Worm (Caenorhabditis elegans) whole organism, L2 larva: ENCODE data around the gene C34F6.12.

ENCODE experiments used
- ZK546.5 ChIP-seq: sonication (generic microtip); optimal IDR thresholded peaks from 2 replicates; lab custom pipeline; 2017; ENCODE audit warnings: missing biosample characterization, missing genetic modification characterization
- ceh-16 ChIP-seq: fragments of 150-350 bp; optimal IDR thresholded peaks from 2 replicates; lab custom pipeline; 2014; ENCODE audit warnings: missing biosample characterization, missing genetic modification characterization
- elt-1 ChIP-seq: fragments of 150-350 bp; optimal IDR thresholded peaks from 2 replicates; lab custom pipeline; 2014; ENCODE audit warnings: missing biosample characterization, missing genetic modification characterization
- fos-1 ChIP-seq: fragments of 150-350 bp; optimal IDR thresholded peaks from 2 replicates; lab custom pipeline; 2014; ENCODE audit warnings: missing biosample characterization, missing genetic modification characterization
- lin-13 ChIP-seq: fragments of 150-350 bp; optimal IDR thresholded peaks from 2 replicates; lab custom pipeline; 2014; ENCODE audit warnings: missing biosample characterization, missing genetic modification reagents, missing genetic modification characterization
- lin-39 ChIP-seq: fragments of 150-350 bp; optimal IDR thresholded peaks from 2 replicates; lab custom pipeline; 2014; ENCODE audit warnings: missing biosample characterization, missing genetic modification reagents, missing genetic modification characterization
- mab-5 ChIP-seq: fragments of 150-350 bp; optimal IDR thresholded peaks from 2 replicates; lab custom pipeline; 2014; ENCODE audit warnings: missing biosample characterization, missing genetic modification characterization
- nhr-10 ChIP-seq: sonication (generic microtip); optimal IDR thresholded peaks from 2 replicates; lab custom pipeline; 2017; ENCODE audit warnings: missing biosample characterization, missing genetic modification characterization
- skn-1 ChIP-seq: sonication (generic microtip); optimal IDR thresholded peaks from 2 replicates; lab custom pipeline; 2017; ENCODE audit warnings: missing biosample characterization, missing genetic modification characterization
- ztf-11 ChIP-seq: sonication (generic microtip); optimal IDR thresholded peaks from 2 replicates; lab custom pipeline; 2017; ENCODE audit warnings: missing biosample characterization, missing genetic modification characterization

DNA sequence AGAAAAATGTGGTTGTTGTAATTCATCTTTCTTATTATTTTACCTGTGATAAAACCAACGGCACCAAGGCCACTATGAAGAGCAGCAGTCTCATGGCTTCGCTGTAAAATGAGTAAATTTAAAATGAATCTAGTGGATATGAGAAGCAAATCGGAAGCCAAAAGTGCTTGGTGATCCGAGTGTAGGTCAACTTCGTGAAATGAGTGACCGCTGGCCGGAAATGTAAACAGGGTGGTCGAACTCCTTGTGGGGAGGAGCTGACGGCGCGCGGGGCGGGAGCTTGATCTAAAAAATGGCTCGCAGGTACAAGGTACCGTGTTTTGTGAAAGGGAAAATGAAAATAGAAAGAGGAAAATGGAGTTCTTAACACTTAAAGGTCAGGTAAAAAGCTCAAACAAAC is 29.8 kb downstream of the C34F6.12 start, which contains the start of gene C34F6.1:
- TF ChIP-seq lin-13 (no peak), fos-1 (tag; lab: Kevin White, UChicago) (no peak), lin-39 (tag; lab: Kevin White, UChicago) (no peak), elt-1 (no peak), skn-1 (no peak), ztf-11 (tag; lab: Kevin White, UChicago) (no peak), nhr-10 (tag; lab: Kevin White, UChicago) (no peak), ZK546.5 (tag; lab: Kevin White, UChicago) (no peak), ceh-16 (tag; lab: Kevin White, UChicago) (no peak), mab-5 (tag; lab: Kevin White, UChicago) (no peak)
